Worm (Caenorhabditis elegans) whole organism, late embryonic: Measurements from ENCODE around the gene pstk-1.

Source experiments
- F13H6.1 ChIP-seq: sonication (generic microtip); optimal IDR thresholded peaks from 2 replicates; lab custom pipeline; 2016; ENCODE audit warnings: missing genetic modification characterization, missing compliant biosample characterization
- ceh-14 ChIP-seq: sonication (generic microtip); optimal IDR thresholded peaks from 2 replicates; lab custom pipeline; 2016; ENCODE audit warnings: missing genotype, missing genetic modification characterization, missing compliant biosample characterization
- ceh-18 ChIP-seq: sonication (generic microtip); optimal IDR thresholded peaks from 2 replicates; lab custom pipeline; 2016; ENCODE audit warnings: missing genetic modification characterization, missing compliant biosample characterization
- ceh-2 ChIP-seq: sonication (generic microtip); optimal IDR thresholded peaks from 2 replicates; lab custom pipeline; 2016; ENCODE audit warnings: missing genotype, missing genetic modification characterization, missing compliant biosample characterization
- ceh-22 ChIP-seq: sonication (generic microtip); optimal IDR thresholded peaks from 2 replicates; lab custom pipeline; 2017; ENCODE audit warnings: missing biosample characterization, missing genetic modification characterization
- ceh-30 ChIP-seq: fragments of 150-350 bp; optimal IDR thresholded peaks from 2 replicates; lab custom pipeline; 2014; ENCODE audit warnings: missing biosample characterization, missing genetic modification characterization
- ceh-31 ChIP-seq: sonication (generic microtip); optimal IDR thresholded peaks from 2 replicates; lab custom pipeline; 2016; ENCODE audit warnings: missing genetic modification characterization, missing compliant biosample characterization
- ceh-45 ChIP-seq: fragments of 200-800 bp; sonication (Bioruptor generic); IDR thresholded peaks from 2 replicates; pipeline ENCODE4 v1.3.6; 2022; ENCODE audit warnings: missing genetic modification reagents, missing genetic modification characterization, missing compliant biosample characterization
- ceh-6 ChIP-seq: fragments of 200-800 bp; sonication (Bioruptor generic); optimal IDR thresholded peaks from 2 replicates; lab custom pipeline; 2018; ENCODE audit warnings: mild to moderate bottlenecking, missing genetic modification characterization, missing compliant biosample characterization
- che-1 ChIP-seq: sonication (generic microtip); optimal IDR thresholded peaks from 2 replicates; lab custom pipeline; 2016; ENCODE audit warnings: mild to moderate bottlenecking, missing genetic modification characterization, missing compliant biosample characterization
- dmd-4 ChIP-seq: sonication (generic microtip); optimal IDR thresholded peaks from 2 replicates; lab custom pipeline; 2016; ENCODE audit warnings: borderline replicate concordance, missing genetic modification characterization, missing compliant biosample characterization
- dve-1 ChIP-seq: sonication (generic microtip); optimal IDR thresholded peaks from 2 replicates; lab custom pipeline; 2017; ENCODE audit warnings: antibody characterized with exemption, mild to moderate bottlenecking, missing genetic modification characterization, missing compliant biosample characterization
- elt-2 ChIP-seq: sonication (generic microtip); optimal IDR thresholded peaks from 2 replicates; lab custom pipeline; 2016; ENCODE audit warnings: missing genetic modification reagents, missing genetic modification characterization, missing compliant biosample characterization
- elt-4 ChIP-seq: sonication (generic microtip); optimal IDR thresholded peaks from 2 replicates; lab custom pipeline; 2016; ENCODE audit warnings: missing genetic modification characterization, missing compliant biosample characterization
- eyg-1 ChIP-seq: sonication (generic microtip); optimal IDR thresholded peaks from 2 replicates; lab custom pipeline; 2016; ENCODE audit warnings: missing genotype, missing genetic modification characterization, missing compliant biosample characterization
- gmeb-2 ChIP-seq: sonication (generic microtip); optimal IDR thresholded peaks from 2 replicates; lab custom pipeline; 2016; ENCODE audit warnings: missing genetic modification characterization, inconsistent platforms, missing compliant biosample characterization
- hlh-15 ChIP-seq: sonication (generic microtip); optimal IDR thresholded peaks from 2 replicates; lab custom pipeline; 2016; ENCODE audit warnings: missing genetic modification characterization, missing compliant biosample characterization
- hlh-30 ChIP-seq: sonication (generic microtip); optimal IDR thresholded peaks from 2 replicates; lab custom pipeline; 2017; ENCODE audit warnings: antibody characterized with exemption, missing genetic modification characterization, missing compliant biosample characterization; ENCODE audit not compliant: insufficient read depth
- nfya-1 ChIP-seq: sonication (generic microtip); optimal IDR thresholded peaks from 2 replicates; lab custom pipeline; 2017; ENCODE audit warnings: missing genetic modification characterization, mild to moderate bottlenecking, missing compliant biosample characterization, antibody characterized with exemption, moderate library complexity
- nhr-11 ChIP-seq: fragments of 150-350 bp; optimal IDR thresholded peaks from 2 replicates; lab custom pipeline; 2014; ENCODE audit warnings: missing biosample characterization, missing genetic modification characterization
- odd-2 ChIP-seq: sonication (generic microtip); optimal IDR thresholded peaks from 2 replicates; lab custom pipeline; 2017; ENCODE audit warnings: antibody characterized with exemption, mild to moderate bottlenecking, missing genetic modification characterization, missing compliant biosample characterization
- pax-1 ChIP-seq: fragments of 150-350 bp; optimal IDR thresholded peaks from 2 replicates; lab custom pipeline; 2014; ENCODE audit warnings: missing biosample characterization, missing genetic modification characterization
- pha-2 ChIP-seq: sonication (generic microtip); optimal IDR thresholded peaks from 2 replicates; lab custom pipeline; 2017; ENCODE audit warnings: mild to moderate bottlenecking, missing genetic modification characterization, missing compliant biosample characterization
- sox-2 ChIP-seq: fragments of 200-800 bp; sonication (Bioruptor generic); IDR thresholded peaks from 2 replicates; pipeline ENCODE4 v1.3.6; 2022; ENCODE audit warnings: missing genetic modification reagents, missing genetic modification characterization, missing compliant biosample characterization
- syd-9 ChIP-seq: sonication (generic microtip); optimal IDR thresholded peaks from 2 replicates; lab custom pipeline; 2016; ENCODE audit warnings: mild to moderate bottlenecking, missing genetic modification characterization, moderate library complexity, missing compliant biosample characterization
- unc-3 ChIP-seq, 2 experiments: fragments of 200-800 bp in 1 of 2; sonication (Bioruptor generic) in 1 of 2; sonication (generic microtip) in 1 of 2; conservative IDR thresholded peaks in 1 of 2; optimal IDR thresholded peaks in 1 of 2; 2 replicates each; pipeline versions ENCODE4 v1.3.6 to Lab custom; 2016 to 2022; ENCODE audit warnings: missing compliant biosample characterization in 2 of 2, missing genetic modification characterization in 2 of 2, missing genetic modification reagents in 1 of 2
- unc-42 ChIP-seq: sonication (generic microtip); optimal IDR thresholded peaks from 2 replicates; lab custom pipeline; 2016; ENCODE audit warnings: missing genotype, missing genetic modification characterization, missing compliant biosample characterization
- unc-55 ChIP-seq: sonication (generic microtip); optimal IDR thresholded peaks from 2 replicates; lab custom pipeline; 2017; ENCODE audit warnings: missing biosample characterization, missing genetic modification reagents, missing genetic modification characterization

The pstk-1 gene

DNA sequence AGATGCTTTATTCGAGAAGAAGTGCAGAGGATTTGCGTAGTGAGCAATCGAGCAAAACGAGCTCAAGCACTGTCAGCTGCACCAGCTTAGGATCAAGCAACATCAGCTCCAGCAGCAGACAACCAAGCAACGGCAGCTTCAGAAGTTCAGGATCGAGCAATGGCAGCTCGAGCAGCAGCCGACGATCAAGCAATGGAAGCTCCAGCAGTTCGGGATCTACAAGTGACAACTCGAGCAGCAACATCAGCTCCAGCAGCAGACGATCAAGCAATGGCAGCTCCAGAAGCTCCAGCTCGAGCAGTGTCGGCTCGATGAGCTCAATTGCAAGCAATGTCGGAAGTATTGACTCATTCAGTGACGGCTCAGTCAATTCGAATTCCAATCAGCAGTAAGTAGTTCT, 27.4 kb upstream of the pstk-1 start:
- TF ChIP-seq ceh-2 (tag; lab: Kevin White, UChicago) (no peak), F13H6.1 (tag; lab: Kevin White, UChicago) (no peak), unc-3 (GFP tag; conservative IDR thresholded peaks at IDR 0.05; lab: Robert Waterston, UW) (no peak), unc-3 (tag; optimal IDR thresholded peaks at IDR 0.05; lab: Kevin White, UChicago) (no peak), elt-4 (no peak), sox-2 (GFP tag; lab: Robert Waterston, UW) (no peak), ceh-31 (tag; lab: Kevin White, UChicago) (no peak), nhr-11 (tag; lab: Kevin White, UChicago) (no peak)

DNA sequence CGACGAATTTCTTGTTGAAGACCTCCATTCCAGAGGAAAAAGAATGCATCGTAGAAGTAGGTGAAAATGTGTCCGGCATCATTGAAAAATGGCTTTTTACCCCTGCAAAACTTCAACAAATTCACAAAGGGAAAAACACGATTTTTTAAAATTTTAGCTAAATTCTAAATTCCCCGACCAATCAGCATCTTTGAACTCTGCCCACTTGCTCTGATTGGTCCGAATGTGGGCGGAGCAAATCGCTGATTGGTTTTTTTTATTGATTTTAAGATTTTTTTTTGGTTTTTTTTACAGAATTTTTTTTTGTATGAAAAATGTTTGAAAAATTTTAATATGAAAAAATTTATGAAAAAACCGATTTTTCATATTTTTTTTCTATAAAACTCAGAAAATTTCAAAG, 22.5 kb upstream of the pstk-1 start:
- TF ChIP-seq eyg-1 (no peak), elt-2 (tag; lab: Kevin White, UChicago) (no peak), nfya-1 (peak; percentile 64), ceh-6 (GFP tag; lab: Kevin White, UChicago) (no peak)

DNA sequence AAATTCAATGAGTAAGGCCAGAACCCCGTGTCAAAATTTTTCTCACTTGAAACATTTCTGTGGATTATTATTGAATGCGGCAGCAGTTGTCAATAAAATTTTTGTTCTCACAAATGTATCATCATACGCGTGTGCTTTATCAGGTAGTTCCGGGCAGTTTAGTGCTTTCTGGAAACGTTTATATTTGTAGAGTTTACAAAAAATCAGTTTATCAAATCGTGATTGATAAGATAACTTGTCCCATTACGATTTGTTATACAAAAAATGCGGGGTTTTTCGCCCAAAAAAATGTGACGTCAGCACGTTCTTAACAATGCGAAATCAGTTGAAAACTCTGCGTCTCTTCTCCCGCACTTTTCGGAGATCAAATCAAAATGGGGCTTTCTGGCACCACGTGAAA, 21.2 kb upstream of the pstk-1 start:
- TF ChIP-seq gmeb-2 (tag; lab: Kevin White, UChicago): no peak
- TF ChIP-seq pha-2 (tag; lab: Kevin White, UChicago): no peak
- no peak for TF ChIP-seq ceh-14 (tag; lab: Kevin White, UChicago)
- no peak for TF ChIP-seq odd-2 (tag; lab: Kevin White, UChicago)
- TF ChIP-seq ceh-30: no peak
- TF ChIP-seq dve-1 (tag; lab: Kevin White, UChicago): no peak

- TF ChIP-seq hlh-15 (tag; lab: Kevin White, UChicago) (no peak), syd-9 (no peak), ceh-18 (tag; lab: Kevin White, UChicago) (no peak)
These were observed 20.4 kb upstream of the pstk-1 start, which contains the start of gene Y49E10.18 for ce11 chrIII:12445991-12446502. TSS of gene Y49E10.18 (minus strand) at chrIII:12446106.

DNA sequence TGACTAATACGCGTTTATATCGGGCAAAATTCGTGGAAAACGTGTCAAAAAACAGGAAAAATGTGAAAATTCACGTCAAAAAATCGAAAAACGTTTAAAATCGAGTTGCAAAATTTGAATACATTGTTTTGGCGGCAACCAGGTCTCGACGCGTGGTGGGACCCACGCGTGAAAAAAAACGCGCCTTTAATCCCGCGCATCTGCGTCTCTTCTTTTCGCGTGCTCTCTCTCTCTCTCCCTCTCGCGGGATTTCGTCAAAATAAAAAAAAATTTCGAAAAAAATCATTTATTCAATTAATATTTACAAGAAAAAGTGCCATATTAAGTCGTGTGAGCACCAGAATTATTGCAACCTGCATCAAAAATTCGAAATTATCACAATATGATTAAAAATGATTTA, 13.1 kb upstream of the pstk-1 start, which contains the start of gene ani-1:
Gene ani-1, minus strand, starts transcription at position 61 of the 400 bp plus-strand sequence.
- peak; percentile 38 for TF ChIP-seq nfya-1
- peak; percentile 42 for TF ChIP-seq ceh-31 (tag; lab: Kevin White, UChicago)
- peak; percentile 32 for TF ChIP-seq hlh-30 (tag; lab: Kevin White, UChicago)
- TF ChIP-seq unc-55 (GFP tag; lab: Kevin White, UChicago): peak; percentile 3
- no peak for TF ChIP-seq pax-1
- peak; percentile 2 for TF ChIP-seq unc-42 (tag; lab: Kevin White, UChicago)

ce11 chrIII:12453785-12454184, 12.6 kb upstream of the pstk-1 start:
- TF ChIP-seq dmd-4: no peak
- TF ChIP-seq elt-2 (tag; lab: Kevin White, UChicago): peak; percentile 43
- TF ChIP-seq ceh-22 (tag; lab: Kevin White, UChicago): no peak
- no peak for TF ChIP-seq che-1
- TF ChIP-seq ceh-45: no peak

- no peak for TF ChIP-seq odd-2 (tag; lab: Kevin White, UChicago)
These were observed 10.6 kb upstream of the pstk-1 start for ce11 chrIII:12455651-12456420.
